Worm (Caenorhabditis elegans) whole organism, L2 larva: ENCODE measurements around the gene C50E3.15.

Source experiments
- C34F6.9 ChIP-seq: fragments of 150-350 bp; optimal IDR thresholded peaks from 2 replicates; lab custom pipeline; 2014; ENCODE audit warnings: missing biosample characterization, missing genetic modification characterization
- F13H6.1 ChIP-seq: sonication (generic microtip); optimal IDR thresholded peaks from 2 replicates; lab custom pipeline; 2016; ENCODE audit warnings: missing genetic modification characterization, missing compliant biosample characterization
- R02D3.7 ChIP-seq: fragments of 150-350 bp; optimal IDR thresholded peaks from 2 replicates; lab custom pipeline; 2014; ENCODE audit warnings: missing biosample characterization, missing genetic modification characterization
- Y55F3AM.14 ChIP-seq: fragments of 200-800 bp; sonication (Bioruptor generic); optimal IDR thresholded peaks from 2 replicates; lab custom pipeline; 2018; ENCODE audit warnings: mild to moderate bottlenecking, missing genetic modification characterization, missing compliant biosample characterization
- ZK546.5 ChIP-seq: sonication (generic microtip); optimal IDR thresholded peaks from 2 replicates; lab custom pipeline; 2017; ENCODE audit warnings: missing biosample characterization, missing genetic modification characterization
- alr-1 ChIP-seq: fragments of 150-350 bp; optimal IDR thresholded peaks from 2 replicates; lab custom pipeline; 2014; ENCODE audit warnings: missing biosample characterization, missing genetic modification characterization
- aly-2 ChIP-seq: fragments of 150-350 bp; optimal IDR thresholded peaks from 2 replicates; lab custom pipeline; 2014; ENCODE audit warnings: missing biosample characterization, missing genetic modification characterization
- ama-1 ChIP-seq: fragments of 150-350 bp; optimal IDR thresholded peaks from 2 replicates; lab custom pipeline; 2018; ENCODE audit warnings: inconsistent platforms
- ceh-16 ChIP-seq: fragments of 150-350 bp; optimal IDR thresholded peaks from 2 replicates; lab custom pipeline; 2014; ENCODE audit warnings: missing biosample characterization, missing genetic modification characterization
- ceh-82 ChIP-seq: fragments of 150-350 bp; optimal IDR thresholded peaks from 2 replicates; lab custom pipeline; 2014; ENCODE audit warnings: missing biosample characterization, missing genetic modification characterization
- crh-2 ChIP-seq: sonication (generic microtip); optimal IDR thresholded peaks from 2 replicates; lab custom pipeline; 2017; ENCODE audit warnings: missing biosample characterization, missing genetic modification characterization
- egl-27 ChIP-seq: sonication (generic microtip); optimal IDR thresholded peaks from 3 replicates; lab custom pipeline; 2017; ENCODE audit warnings: missing biosample characterization, missing genetic modification reagents, missing genetic modification characterization
- elt-3 ChIP-seq: sonication (generic microtip); optimal IDR thresholded peaks from 2 replicates; lab custom pipeline; 2017; ENCODE audit warnings: missing biosample characterization, missing genetic modification characterization
- fos-1 ChIP-seq: fragments of 150-350 bp; optimal IDR thresholded peaks from 2 replicates; lab custom pipeline; 2014; ENCODE audit warnings: missing biosample characterization, missing genetic modification characterization
- gmeb-1 ChIP-seq: fragments of 150-350 bp; optimal IDR thresholded peaks from 2 replicates; lab custom pipeline; 2014; ENCODE audit warnings: missing biosample characterization, missing genetic modification characterization
- lin-11 ChIP-seq: fragments of 150-350 bp; sonication (generic microtip); optimal IDR thresholded peaks from 2 replicates; lab custom pipeline; 2014; ENCODE audit warnings: missing biosample characterization, missing genetic modification characterization, inconsistent platforms, mixed read lengths
- lin-13 ChIP-seq: fragments of 150-350 bp; optimal IDR thresholded peaks from 2 replicates; lab custom pipeline; 2014; ENCODE audit warnings: missing biosample characterization, missing genetic modification reagents, missing genetic modification characterization
- lin-39 ChIP-seq: fragments of 150-350 bp; optimal IDR thresholded peaks from 2 replicates; lab custom pipeline; 2014; ENCODE audit warnings: missing biosample characterization, missing genetic modification reagents, missing genetic modification characterization
- lsy-2 ChIP-seq, 2 experiments: fragments of 150-350 bp in 1 of 2; sonication (generic microtip) in 1 of 2; optimal IDR thresholded peaks; 2 replicates each; lab custom pipeline; 2014 to 2017; ENCODE audit warnings: missing biosample characterization in 2 of 2, missing genetic modification characterization in 2 of 2
- mbf-1 ChIP-seq: sonication (generic microtip); optimal IDR thresholded peaks from 2 replicates; lab custom pipeline; 2017; ENCODE audit warnings: missing biosample characterization, missing genetic modification characterization
- mdl-1 ChIP-seq, 2 experiments: fragments of 150-350 bp in 1 of 2; sonication (generic microtip) in 1 of 2; optimal IDR thresholded peaks; 2 replicates each; lab custom pipeline; 2017; ENCODE audit warnings: missing biosample characterization in 2 of 2, missing genetic modification characterization in 2 of 2
- nhr-10 ChIP-seq: sonication (generic microtip); optimal IDR thresholded peaks from 2 replicates; lab custom pipeline; 2017; ENCODE audit warnings: missing biosample characterization, missing genetic modification characterization
- nhr-11 ChIP-seq: fragments of 150-350 bp; optimal IDR thresholded peaks from 2 replicates; lab custom pipeline; 2014; ENCODE audit warnings: missing biosample characterization, missing genetic modification characterization
- nhr-12 ChIP-seq: fragments of 150-350 bp; optimal IDR thresholded peaks from 2 replicates; lab custom pipeline; 2014; ENCODE audit warnings: missing biosample characterization, missing genetic modification characterization
- nhr-129 ChIP-seq: fragments of 150-350 bp; optimal IDR thresholded peaks from 2 replicates; lab custom pipeline; 2014; ENCODE audit warnings: missing biosample characterization, missing genetic modification characterization
- nhr-21 ChIP-seq: fragments of 150-350 bp; optimal IDR thresholded peaks from 2 replicates; lab custom pipeline; 2014; ENCODE audit warnings: missing biosample characterization, missing genetic modification characterization
- nhr-237 ChIP-seq: fragments of 150-350 bp; optimal IDR thresholded peaks from 2 replicates; lab custom pipeline; 2014; ENCODE audit warnings: missing biosample characterization, missing genetic modification characterization
- nhr-25 ChIP-seq: fragments of 150-350 bp; sonication (generic microtip); optimal IDR thresholded peaks from 3 replicates; lab custom pipeline; 2014; ENCODE audit warnings: missing biosample characterization, missing genetic modification characterization
- nhr-6 ChIP-seq: fragments of 150-350 bp; optimal IDR thresholded peaks from 2 replicates; lab custom pipeline; 2014; ENCODE audit warnings: missing biosample characterization, missing genetic modification characterization
- peb-1 ChIP-seq: fragments of 150-350 bp; optimal IDR thresholded peaks from 2 replicates; lab custom pipeline; 2014; ENCODE audit warnings: missing biosample characterization, missing genetic modification characterization
- sem-4 ChIP-seq: fragments of 150-350 bp; optimal IDR thresholded peaks from 2 replicates; lab custom pipeline; 2014; ENCODE audit warnings: missing biosample characterization, missing genetic modification reagents, missing genetic modification characterization
- sma-3 ChIP-seq: sonication (generic microtip); optimal IDR thresholded peaks from 2 replicates; lab custom pipeline; 2016; ENCODE audit warnings: missing genetic modification reagents, missing genetic modification characterization, missing compliant biosample characterization
- sma-9 ChIP-seq, 2 experiments: fragments of 150-350 bp in 1 of 2; sonication (generic microtip) in 1 of 2; optimal IDR thresholded peaks; 2 replicates each; lab custom pipeline; 2014 to 2016; ENCODE audit warnings: missing genetic modification characterization in 2 of 2, mild to moderate bottlenecking in 1 of 2, missing biosample characterization in 1 of 2, missing compliant biosample characterization in 1 of 2, missing genetic modification reagents in 1 of 2, moderate library complexity in 1 of 2
- snpc-4 ChIP-seq: fragments of 150-350 bp; optimal IDR thresholded peaks from 2 replicates; lab custom pipeline; 2014; ENCODE audit warnings: missing biosample characterization, missing genetic modification characterization
- unc-39 ChIP-seq: fragments of 150-350 bp; optimal IDR thresholded peaks from 2 replicates; lab custom pipeline; 2014; ENCODE audit warnings: missing biosample characterization, missing genetic modification characterization
- unc-55 ChIP-seq: fragments of 150-350 bp; sonication (generic microtip); optimal IDR thresholded peaks from 3 replicates; lab custom pipeline; 2014; ENCODE audit warnings: missing biosample characterization, missing genetic modification reagents, missing genetic modification characterization
- unc-62 ChIP-seq: fragments of 150-350 bp; optimal IDR thresholded peaks from 2 replicates; lab custom pipeline; 2014; ENCODE audit warnings: missing biosample characterization, missing genetic modification reagents, missing genetic modification characterization
- zag-1 ChIP-seq: fragments of 150-350 bp; optimal IDR thresholded peaks from 2 replicates; lab custom pipeline; 2014; ENCODE audit warnings: missing biosample characterization, missing genetic modification characterization
- ztf-4 ChIP-seq: fragments of 150-350 bp; optimal IDR thresholded peaks from 2 replicates; lab custom pipeline; 2014; ENCODE audit warnings: missing biosample characterization, missing genetic modification characterization

The C50E3.15 gene

DNA sequence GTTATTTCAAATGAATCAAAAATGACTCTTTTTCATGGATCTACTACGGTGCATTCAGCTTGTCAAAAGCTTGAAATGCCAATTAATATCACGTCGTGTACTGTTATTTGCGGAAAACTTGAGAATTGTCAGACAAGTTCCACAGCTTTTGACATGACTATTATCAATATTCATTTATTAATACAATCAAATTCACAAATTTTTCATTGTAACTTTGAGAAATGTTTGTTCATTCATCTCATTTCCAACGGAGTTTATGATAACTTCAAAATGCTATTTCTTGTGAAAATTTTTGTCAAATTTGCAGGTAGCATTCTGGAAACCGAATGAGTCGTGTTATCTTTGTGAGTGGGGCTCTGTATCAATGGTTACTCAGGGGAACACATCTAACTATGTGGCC is at the start of gene C50E3.15:
Gene C50E3.15 (plus strand): TSS at position 301 of the 400 bp plus-strand sequence.
- TF ChIP-seq ceh-16 (tag; lab: Kevin White, UChicago) = no peak
- no peak for TF ChIP-seq ceh-82 (tag; lab: Kevin White, UChicago)
- no peak for TF ChIP-seq nhr-25 (tag; lab: Kevin White, UChicago)
- no peak for TF ChIP-seq mbf-1 (tag; lab: Kevin White, UChicago)
- no peak for TF ChIP-seq nhr-237 (tag; lab: Kevin White, UChicago)
- no peak for TF ChIP-seq nhr-11 (tag; lab: Kevin White, UChicago)
- TF ChIP-seq lin-39 (tag; lab: Kevin White, UChicago) = no peak
- TF ChIP-seq F13H6.1 (tag; lab: Kevin White, UChicago) = no peak
- TF ChIP-seq nhr-12 (tag; lab: Kevin White, UChicago) = no peak
- TF ChIP-seq Y55F3AM.14 (GFP tag; lab: Kevin White, UChicago) = no peak
- no peak for TF ChIP-seq lsy-2 (tag; optimal IDR thresholded peaks at IDR 0.05; lab: Kevin White, UChicago)
- TF ChIP-seq elt-3 = no peak
- TF ChIP-seq mdl-1 (tag; optimal IDR thresholded peaks at IDR 0.05; lab: Kevin White, UChicago) = no peak
- TF ChIP-seq snpc-4 (tag; lab: Kevin White, UChicago) = no peak
- no peak for TF ChIP-seq unc-39 (tag; lab: Kevin White, UChicago)
- TF ChIP-seq egl-27 (tag; lab: Kevin White, UChicago) = no peak
- no peak for TF ChIP-seq nhr-21 (tag; lab: Kevin White, UChicago)
- TF ChIP-seq sma-3 (GFP tag; lab: Kevin White, UChicago) = no peak

DNA sequence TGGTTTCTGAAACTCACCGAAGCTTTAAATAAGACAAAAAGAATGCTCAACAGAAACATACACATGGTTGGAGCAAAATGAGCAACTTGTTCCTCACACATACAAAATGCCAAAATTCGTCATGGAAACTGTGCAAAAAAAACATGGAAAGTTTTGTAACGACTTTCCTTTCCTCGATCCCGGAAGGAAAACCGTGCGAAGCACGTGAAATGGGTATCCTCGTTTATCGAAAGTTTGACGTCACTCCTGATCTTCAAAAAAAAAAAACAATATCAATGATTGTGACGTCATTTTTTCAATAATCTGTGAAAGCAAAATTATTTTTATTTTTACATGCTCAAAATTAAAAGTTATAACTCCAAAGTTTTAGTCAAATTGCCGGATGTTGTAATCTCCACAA is 47.9 kb upstream of the C50E3.15 start, which contains the start of gene clec-212:
Gene clec-212 (minus strand): TSS at position 101 of the 400 bp plus-strand sequence.
- TF ChIP-seq Y55F3AM.14 (GFP tag; lab: Kevin White, UChicago) (no peak), gmeb-1 (tag; lab: Kevin White, UChicago) (no peak), crh-2 (tag; lab: Kevin White, UChicago) (no peak), R02D3.7 (tag; lab: Kevin White, UChicago) (no peak), ztf-4 (no peak), F13H6.1 (tag; lab: Kevin White, UChicago) (no peak), unc-62 (GFP tag; lab: Kevin White, UChicago) (no peak), C34F6.9 (no peak), nhr-129 (tag; lab: Kevin White, UChicago) (no peak), elt-3 (no peak), sma-3 (GFP tag; lab: Kevin White, UChicago) (no peak), fos-1 (tag; lab: Kevin White, UChicago) (no peak), ZK546.5 (no peak), aly-2 (tag; lab: Kevin White, UChicago) (no peak)
- TF ChIP-seq, all 48 proteins: peak for 0

DNA sequence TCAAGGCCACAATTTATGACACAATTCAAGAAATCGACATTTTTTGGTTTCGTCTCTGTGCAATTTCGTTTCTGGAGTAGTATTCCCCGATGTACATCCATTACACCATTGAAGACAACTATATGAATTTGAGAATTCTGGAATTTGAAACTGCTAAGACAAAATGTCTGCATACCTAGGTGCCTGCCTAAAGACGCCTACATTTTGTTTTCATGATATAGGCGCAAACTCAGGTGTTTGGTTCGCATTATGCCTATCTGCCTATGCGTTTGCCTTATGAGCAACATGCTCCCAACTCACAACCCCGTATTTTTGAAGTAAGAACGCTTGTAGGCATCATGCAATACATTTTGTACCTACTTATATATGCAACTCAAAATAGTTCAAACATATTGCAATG is 47.3 kb upstream of the C50E3.15 start, which contains the start of gene F19F10.14:
Gene F19F10.14 (minus strand): TSS at position 101 of the 400 bp plus-strand sequence.
- TF ChIP-seq gmeb-1 (tag; lab: Kevin White, UChicago) = no peak
- no peak for TF ChIP-seq nhr-11 (tag; lab: Kevin White, UChicago)
- TF ChIP-seq nhr-129 (tag; lab: Kevin White, UChicago) = no peak
- TF ChIP-seq zag-1 (tag; lab: Kevin White, UChicago) = no peak
- TF ChIP-seq F13H6.1 (tag; lab: Kevin White, UChicago) = no peak
- TF ChIP-seq alr-1 = no peak
- TF ChIP-seq ceh-16 (tag; lab: Kevin White, UChicago) = no peak
- TF ChIP-seq mbf-1 (tag; lab: Kevin White, UChicago) = no peak

DNA sequence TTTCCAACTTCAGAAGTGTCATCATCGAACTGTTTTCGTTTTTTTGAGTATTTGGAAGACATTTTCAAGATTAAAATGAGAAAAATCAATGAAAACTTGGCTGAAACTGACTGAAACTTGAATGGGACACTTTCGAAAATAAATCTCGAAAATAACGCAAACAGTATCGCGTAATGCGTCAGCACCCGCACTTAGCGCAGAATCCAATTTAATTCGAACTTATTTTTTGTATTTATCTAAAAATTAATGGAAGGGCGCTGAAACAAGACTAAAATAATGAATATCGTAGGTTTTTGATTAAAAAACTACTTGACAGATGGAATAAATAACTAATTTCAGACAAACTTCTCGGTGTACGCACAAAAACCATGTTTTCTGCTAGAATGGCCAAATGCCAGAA is 42.7 kb upstream of the C50E3.15 start, which contains the start of the genes snu-66 and ints-9:
Gene snu-66 (minus strand): TSS at position 108 of the 400 bp plus-strand sequence.
Gene ints-9 (plus strand): TSS at position 240 of the 400 bp plus-strand sequence.
- TF ChIP-seq unc-62 (GFP tag; lab: Kevin White, UChicago) = no peak
- TF ChIP-seq C34F6.9 = peak; percentile 86
- TF ChIP-seq lin-39 (tag; lab: Kevin White, UChicago) = no peak
- no peak for TF ChIP-seq ama-1 (lab: Kevin White, UChicago)
- peak; percentile 63 to 82 for TF ChIP-seq lsy-2 (tag; optimal IDR thresholded peaks at IDR 0.05; lab: Kevin White, UChicago)
- TF ChIP-seq aly-2 (tag; lab: Kevin White, UChicago) = no peak
- peak; percentile 74 for TF ChIP-seq sma-9 (GFP tag; optimal IDR thresholded peaks at IDR 0.05; lab: Kevin White, UChicago)
- no peak for TF ChIP-seq sma-9 (tag; optimal IDR thresholded peaks at IDR 0.05; lab: Kevin White, UChicago)
- TF ChIP-seq nhr-129 (tag; lab: Kevin White, UChicago) = peak; percentile 65
- TF ChIP-seq sem-4 = peak; percentile 16
- TF ChIP-seq sma-3 (GFP tag; lab: Kevin White, UChicago) = peak; percentile 52
- no peak for TF ChIP-seq lin-11 (tag; lab: Kevin White, UChicago)
- peak; percentile 40 for TF ChIP-seq lin-13 (GFP tag; lab: Kevin White, UChicago)
- TF ChIP-seq F13H6.1 (tag; lab: Kevin White, UChicago) = peak; percentile 69
- TF ChIP-seq gmeb-1 (tag; lab: Kevin White, UChicago) = peak; percentile 82
- TF ChIP-seq mdl-1 (tag; optimal IDR thresholded peaks at IDR 0.05; lab: Kevin White, UChicago) = no peak
- peak; percentile 81 for TF ChIP-seq unc-55 (GFP tag; lab: Kevin White, UChicago)
- no peak for TF ChIP-seq nhr-10 (tag; lab: Kevin White, UChicago)
- peak; percentile 51 for TF ChIP-seq crh-2 (tag; lab: Kevin White, UChicago)
- TF ChIP-seq nhr-21 (tag; lab: Kevin White, UChicago) = peak; percentile 49
- TF ChIP-seq peb-1 (tag; lab: Kevin White, UChicago) = no peak
- TF ChIP-seq nhr-237 (tag; lab: Kevin White, UChicago) = no peak
- peak; percentile 36 for TF ChIP-seq nhr-6 (tag; lab: Kevin White, UChicago)
- TF ChIP-seq snpc-4 (tag; lab: Kevin White, UChicago) = peak; percentile 22
- TF ChIP-seq, all 48 proteins: peak for 14
